Fruit fly (Drosophila melanogaster): ENCODE measurements around the gene Snapin.

Snapin gene

dm6 chr2L:2765659-2766373 is 6.3 kb upstream of the Snapin start, which contains the start of the genes Snx21 and aph-1:
TSS of gene Snx21 (minus strand) at chr2L:2765665.
TSS of gene aph-1 (plus strand) at chr2L:2766233.
- TF ChIP-seq CG17801 (GFP tag; optimal IDR thresholded peaks at IDR 0.05; ENCODE audit: partially characterized antibody), result peak; percentile 93

- no peak for TF ChIP-seq CG17801 (GFP tag; optimal IDR thresholded peaks at IDR 0.05; ENCODE audit: partially characterized antibody)
Observed at dm6 chr2L:2760288-2760687, 811 bp upstream of the Snapin start.

dm6 chr2L:2757930-2758556 is 1.4 kb downstream of the Snapin start:
- no peak for TF ChIP-seq CG17801 (GFP tag; optimal IDR thresholded peaks at IDR 0.05; ENCODE audit: partially characterized antibody)

- TF ChIP-seq CG17801 (GFP tag; optimal IDR thresholded peaks at IDR 0.05; ENCODE audit: partially characterized antibody), result no peak
Observed at dm6 chr2L:2755323-2755695, 4.2 kb downstream of the Snapin start.

- peak; percentile 75 for TF ChIP-seq CG17801 (GFP tag; optimal IDR thresholded peaks at IDR 0.05; ENCODE audit: partially characterized antibody)
Observed at dm6 chr2L:2754437-2755322, 4.8 kb downstream of the Snapin start.

- no peak for TF ChIP-seq CG17801 (GFP tag; optimal IDR thresholded peaks at IDR 0.05; ENCODE audit: partially characterized antibody)
Observed at dm6 chr2L:2753789-2754436, 5.6 kb downstream of the Snapin start.

dm6 chr2L:2752460-2753411 is 6.7 kb downstream of the Snapin start, which contains the start of gene Pgk:
TSS of gene Pgk (minus strand) at chr2L:2753068.
- TF ChIP-seq CG17801 (GFP tag; optimal IDR thresholded peaks at IDR 0.05; ENCODE audit: partially characterized antibody), result peak; percentile 75

dm6 chr2L:2751904-2752459 is 7.5 kb downstream of the Snapin start, which contains the start of gene Bacc:
TSS of gene Bacc (plus strand) at chr2L:2752445.
- TF ChIP-seq CG17801 (GFP tag; optimal IDR thresholded peaks at IDR 0.05; ENCODE audit: partially characterized antibody), result peak; percentile 89

dm6 chr2L:2751085-2751710 is 8.3 kb downstream of the Snapin start:
- no peak for TF ChIP-seq CG17801 (GFP tag; optimal IDR thresholded peaks at IDR 0.05; ENCODE audit: partially characterized antibody)

dm6 chr2L:2750337-2751084 is 9.0 kb downstream of the Snapin start:
- TF ChIP-seq CG17801 (GFP tag; optimal IDR thresholded peaks at IDR 0.05; ENCODE audit: partially characterized antibody), result peak; percentile 27

- TF ChIP-seq CG17801 (GFP tag; optimal IDR thresholded peaks at IDR 0.05; ENCODE audit: partially characterized antibody), result peak; percentile 10
Observed at dm6 chr2L:2749144-2749766, 10.2 kb downstream of the Snapin start.
